Worm (Caenorhabditis elegans): Measurements from ENCODE around the gene fbxa-102.

The fbxa-102 gene

DNA sequence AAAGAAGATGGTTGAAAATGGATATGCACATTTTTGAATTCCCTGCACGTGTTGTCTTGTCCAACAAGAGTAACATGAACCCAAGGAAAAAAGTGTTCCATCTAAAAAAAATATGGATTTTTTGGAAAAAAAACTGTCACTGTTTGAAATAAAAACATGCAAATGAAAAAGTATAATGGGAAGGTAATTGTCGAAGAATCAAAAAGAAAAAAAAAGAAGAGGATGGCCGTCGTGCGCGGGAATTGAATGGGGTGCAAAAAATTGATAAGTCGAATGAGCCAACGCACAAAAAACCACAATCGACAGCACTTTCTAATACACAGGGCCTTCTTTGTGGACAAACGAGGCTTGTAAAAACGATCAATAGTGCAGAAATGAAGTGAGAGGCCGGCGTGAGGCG is at the start of gene fbxa-102:
TSS of gene fbxa-102 (minus strand) at position 101 of the 400 bp plus-strand sequence.
- TF ChIP-seq nfya-1 (tag; optimal IDR thresholded peaks at IDR 0.05; ENCODE audit: borderline replicate concordance, insufficient read depth) (no peak), ama-1 (optimal IDR thresholded peaks at IDR 0.05) (no peak), ama-1 (GFP tag; optimal IDR thresholded peaks at IDR 0.05) (no peak), aptf-2 (GFP tag; conservative IDR thresholded peaks at IDR 0.05) (no peak), F57C9.4 (tag; optimal IDR thresholded peaks at IDR 0.05) (no peak), ceh-58 (GFP tag; IDR thresholded peaks at IDR 0.05) (no peak), ceh-27 (GFP tag; optimal IDR thresholded peaks at IDR 0.05) (no peak), F55B11.4 (tag; optimal IDR thresholded peaks at IDR 0.05; ENCODE audit: borderline replicate concordance, insufficient read depth) (no peak), F57A8.1 (GFP tag; optimal IDR thresholded peaks at IDR 0.05) (no peak), T26A5.8 (tag; optimal IDR thresholded peaks at IDR 0.05) (no peak), Y53F4B.3 (GFP tag; IDR thresholded peaks at IDR 0.05) (no peak), ccch-3 (GFP tag; optimal IDR thresholded peaks at IDR 0.05) (no peak), madf-6 (GFP tag; IDR thresholded peaks at IDR 0.05) (no peak), rpc-1 (optimal IDR thresholded peaks at IDR 0.05) (no peak), rpc-1 (tag; optimal IDR thresholded peaks at IDR 0.05) (no peak)

DNA sequence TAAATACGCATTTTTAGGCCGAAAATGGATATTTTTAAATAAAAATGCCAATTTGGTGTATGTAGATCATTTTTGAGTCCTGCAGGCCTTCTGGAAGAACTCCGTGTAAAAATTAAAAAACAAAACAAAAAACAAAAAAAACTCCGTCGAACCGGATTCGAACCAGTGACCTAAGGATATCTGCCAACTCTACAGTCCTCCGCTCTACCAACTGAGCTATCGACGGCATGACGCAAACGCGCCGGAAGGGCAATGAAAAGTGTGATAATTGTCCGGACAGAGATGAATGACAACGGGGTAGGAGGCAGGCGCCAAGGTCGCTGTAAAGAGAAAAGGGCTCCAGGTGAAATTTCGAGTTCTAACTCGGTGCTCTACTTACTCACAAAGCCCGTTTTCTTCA is 48.7 kb upstream of the fbxa-102 start:
- TF ChIP-seq egl-18 (GFP tag; IDR thresholded peaks at IDR 0.05), result no peak
- no peak for TF ChIP-seq Y53G8AR.9 (GFP tag; conservative IDR thresholded peaks at IDR 0.05)
- TF ChIP-seq ztf-26 (tag; optimal IDR thresholded peaks at IDR 0.05), result no peak
- no peak for TF ChIP-seq C17E4.6 (GFP tag; IDR thresholded peaks at IDR 0.05)
- TF ChIP-seq madf-6 (GFP tag; IDR thresholded peaks at IDR 0.05), result no peak
- no peak for TF ChIP-seq egl-44 (GFP tag; IDR thresholded peaks at IDR 0.05)
- no peak for TF ChIP-seq let-607 (tag; optimal IDR thresholded peaks at IDR 0.05)
- no peak for TF ChIP-seq atf-7 (tag; optimal IDR thresholded peaks at IDR 0.05)
- TF ChIP-seq tbx-9 (tag; optimal IDR thresholded peaks at IDR 0.05; ENCODE audit: borderline replicate concordance), result no peak
- no peak for TF ChIP-seq unc-62 (GFP tag; optimal IDR thresholded peaks at IDR 0.05)
- no peak for TF ChIP-seq madf-3 (GFP tag; IDR thresholded peaks at IDR 0.05)
- TF ChIP-seq attf-3 (GFP tag; conservative IDR thresholded peaks at IDR 0.05), result no peak
- TF ChIP-seq hlh-12 (tag; optimal IDR thresholded peaks at IDR 0.05), result no peak
- TF ChIP-seq nfya-2 (GFP tag; IDR thresholded peaks at IDR 0.05), result no peak
- no peak for TF ChIP-seq Y79H2A.3 (GFP tag; conservative IDR thresholded peaks at IDR 0.05)
- TF ChIP-seq Y67H2A.10 (GFP tag; conservative IDR thresholded peaks at IDR 0.05), result no peak
- no peak for TF ChIP-seq cebp-1 (GFP tag; IDR thresholded peaks at IDR 0.05)
- TF ChIP-seq cebp-1 (tag; optimal IDR thresholded peaks at IDR 0.05), result no peak
- no peak for TF ChIP-seq ekl-4 (GFP tag; IDR thresholded peaks at IDR 0.05)
- no peak for TF ChIP-seq egrh-3 (GFP tag; IDR thresholded peaks at IDR 0.05)
- no peak for TF ChIP-seq unc-130 (GFP tag; optimal IDR thresholded peaks at IDR 0.05)
- peak; percentile 55 for TF ChIP-seq hmg-1.2 (GFP tag; IDR thresholded peaks at IDR 0.05)
- TF ChIP-seq ztf-3 (GFP tag; optimal IDR thresholded peaks at IDR 0.05), result no peak
- no peak for TF ChIP-seq lag-1 (GFP tag; IDR thresholded peaks at IDR 0.05)
- no peak for TF ChIP-seq athp-1 (tag; optimal IDR thresholded peaks at IDR 0.05)
- no peak for TF ChIP-seq lin-40 (tag; optimal IDR thresholded peaks at IDR 0.05)
- no peak for TF ChIP-seq B0035.1 (tag; optimal IDR thresholded peaks at IDR 0.05)
- no peak for TF ChIP-seq sdz-38 (tag; optimal IDR thresholded peaks at IDR 0.05)
- TF ChIP-seq hrde-1 (tag; optimal IDR thresholded peaks at IDR 0.05; ENCODE audit: borderline replicate concordance), result no peak
- no peak for TF ChIP-seq gei-17 (GFP tag; optimal IDR thresholded peaks at IDR 0.05)
- TF ChIP-seq snpc-1.1 (tag; optimal IDR thresholded peaks at IDR 0.05; ENCODE audit: insufficient read depth), result no peak
- no peak for TF ChIP-seq nhr-80 (tag; optimal IDR thresholded peaks at IDR 0.05)
- TF ChIP-seq zim-3 (tag; optimal IDR thresholded peaks at IDR 0.05), result no peak
- TF ChIP-seq madf-8 (GFP tag; conservative IDR thresholded peaks at IDR 0.05), result no peak
- TF ChIP-seq bed-1 (GFP tag; IDR thresholded peaks at IDR 0.05), result no peak
- 0 out of 2 replicates have a peak, but pooled peaks have one; percentile 22 for TF ChIP-seq aptf-2 (GFP tag; conservative IDR thresholded peaks at IDR 0.05)
- no peak for TF ChIP-seq cebp-2 (GFP tag; IDR thresholded peaks at IDR 0.05)

All from whole organism, young adult.